Fruit fly (Drosophila melanogaster): Measurements from ENCODE around the gene CG17202.

- TF ChIP-seq h (GFP tag; optimal IDR thresholded peaks at IDR 0.05) (no peak), CG9705 (GFP tag; optimal IDR thresholded peaks at IDR 0.05) (no peak), fru (GFP tag; optimal IDR thresholded peaks at IDR 0.05) (no peak), sage (GFP tag; optimal IDR thresholded peaks at IDR 0.05) (no peak), CG32264 (GFP tag; optimal IDR thresholded peaks at IDR 0.05) (no peak), Dfd (GFP tag; optimal IDR thresholded peaks at IDR 0.05) (no peak), Abd-B (GFP tag; optimal IDR thresholded peaks at IDR 0.05) (no peak), lola (GFP tag; optimal IDR thresholded peaks at IDR 0.05) (no peak), OdsH (GFP tag; optimal IDR thresholded peaks at IDR 0.05) (no peak), br (GFP tag; optimal IDR thresholded peaks at IDR 0.05) (no peak), Hr78 (GFP tag; optimal IDR thresholded peaks at IDR 0.05) (no peak), Sp1 (GFP tag; optimal IDR thresholded peaks at IDR 0.05) (no peak), brk (GFP tag; optimal IDR thresholded peaks at IDR 0.05) (no peak), psq (GFP tag; optimal IDR thresholded peaks at IDR 0.05) (no peak)
These were observed 3.7 kb downstream of the CG17202 start, which contains the start of gene NANS for dm6 chr3R:12426310-12426653.
